Worm (Caenorhabditis elegans) whole organism, L3 larva: ENCODE results near the gene spp-11.

Experiments used
- pha-4 ChIP-seq: fragments of 150-350 bp; optimal IDR thresholded peaks from 2 replicates; lab custom pipeline; 2014; ENCODE audit warnings: missing biosample characterization, missing genetic modification reagents, missing genetic modification characterization
- ztf-11 ChIP-seq: fragments of 150-350 bp; optimal IDR thresholded peaks from 2 replicates; lab custom pipeline; 2014; ENCODE audit warnings: missing biosample characterization, missing genetic modification characterization

DNA sequence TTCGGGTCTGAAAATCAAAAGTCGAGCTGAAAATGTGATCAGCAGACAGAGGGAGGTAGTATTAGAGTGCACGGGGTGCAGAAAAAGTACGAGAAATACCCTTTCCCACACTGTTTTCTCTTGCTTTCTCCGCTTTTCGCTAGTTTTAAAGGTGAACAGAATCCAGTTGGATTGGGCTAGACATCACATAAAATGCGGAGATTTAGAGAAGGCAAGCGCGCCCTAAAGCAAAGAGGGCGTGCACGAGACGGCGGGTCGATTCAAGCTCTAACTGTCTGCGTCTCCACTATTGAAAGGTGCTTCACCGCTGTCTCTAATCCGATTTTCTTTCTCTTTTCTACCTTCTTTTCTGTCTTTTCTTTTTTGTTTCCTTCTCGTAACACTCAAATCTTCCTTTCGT is 37.1 kb downstream of the spp-11 start:
- peak; percentile 83 for TF ChIP-seq pha-4 (tag; lab: Kevin White, UChicago)
- TF ChIP-seq ztf-11 (tag; lab: Kevin White, UChicago): no peak
